Worm (Caenorhabditis elegans) whole organism, L1 larva: ENCODE measurements around the gene ZK632.14.

Experiments used
- C04F5.9 ChIP-seq: sonication (generic microtip); optimal IDR thresholded peaks from 2 replicates; lab custom pipeline; 2016; ENCODE audit warnings: missing genetic modification characterization, missing compliant biosample characterization
- C16A3.4 ChIP-seq: fragments of 150-350 bp; optimal IDR thresholded peaks from 2 replicates; lab custom pipeline; 2014; ENCODE audit warnings: missing biosample characterization, missing genetic modification characterization
- F16B12.6 ChIP-seq: fragments of 150-350 bp; optimal IDR thresholded peaks from 2 replicates; lab custom pipeline; 2014; ENCODE audit warnings: missing biosample characterization, missing genetic modification characterization
- Y116A8C.19 ChIP-seq: sonication (generic microtip); optimal IDR thresholded peaks from 2 replicates; lab custom pipeline; 2016; ENCODE audit warnings: missing compliant biosample characterization, missing genetic modification characterization, borderline replicate concordance
- aha-1 ChIP-seq: fragments of 150-350 bp; optimal IDR thresholded peaks from 2 replicates; lab custom pipeline; 2014; ENCODE audit warnings: missing biosample characterization, missing genetic modification characterization
- ceh-63 ChIP-seq: fragments of 200-800 bp; sonication (Bioruptor generic); optimal IDR thresholded peaks from 2 replicates; lab custom pipeline; 2018; ENCODE audit warnings: mild to moderate bottlenecking, missing genetic modification characterization, missing compliant biosample characterization
- ceh-82 ChIP-seq, 3 experiments: fragments of 150-350 bp in 1 of 3; sonication (generic microtip) in 2 of 3; optimal IDR thresholded peaks; 2 replicates each; lab custom pipeline; 2014 to 2017; ENCODE audit warnings: missing biosample characterization in 3 of 3, missing genetic modification characterization in 3 of 3
- ceh-88 ChIP-seq: fragments of 200-800 bp; sonication (Bioruptor generic); IDR thresholded peaks from 2 replicates; pipeline ENCODE4 v1.3.6; 2022; ENCODE audit warnings: missing genetic modification characterization, missing compliant biosample characterization
- dpl-1 ChIP-seq, 3 experiments: fragments of 150-350 bp in 2 of 3; sonication (generic microtip) in 1 of 3; optimal IDR thresholded peaks; 2 replicates each; lab custom pipeline; 2014 to 2017; ENCODE audit warnings: missing biosample characterization in 3 of 3, missing genetic modification characterization in 3 of 3, missing genetic modification reagents in 3 of 3
- dsc-1 ChIP-seq: sonication (generic microtip); optimal IDR thresholded peaks from 2 replicates; lab custom pipeline; 2016; ENCODE audit warnings: mild to moderate bottlenecking, missing genetic modification characterization, missing compliant biosample characterization
- efl-1 ChIP-seq, 4 experiments: fragments of 150-350 bp; optimal IDR thresholded peaks in 3 of 4; peaks in 1 of 4; 1 replicate in 1 of 4; 2 replicates in 3 of 4; lab custom pipeline; 2014; ENCODE audit warnings: missing biosample characterization in 2 of 4, missing genetic modification characterization in 2 of 4, missing genetic modification reagents in 2 of 4
- egl-27 ChIP-seq, 2 experiments: fragments of 150-350 bp in 1 of 2; sonication (generic microtip); optimal IDR thresholded peaks; 3 replicates each; lab custom pipeline; 2017 to 2018; ENCODE audit warnings: missing biosample characterization in 2 of 2, missing genetic modification characterization in 2 of 2, missing genetic modification reagents in 2 of 2
- elt-2 ChIP-seq: sonication (generic microtip); optimal IDR thresholded peaks from 2 replicates; lab custom pipeline; 2016; ENCODE audit warnings: missing genetic modification characterization, mild to moderate bottlenecking, inconsistent platforms, missing compliant biosample characterization, missing genetic modification reagents
- elt-3 ChIP-seq, 6 experiments: fragments of 150-350 bp in 1 of 6; sonication (generic microtip); optimal IDR thresholded peaks; 2 replicates each; lab custom pipeline; 2017 to 2018; ENCODE audit warnings: missing biosample characterization in 6 of 6, missing genetic modification characterization in 6 of 6, inconsistent platforms in 1 of 6
- fkh-10 ChIP-seq: sonication (generic microtip); optimal IDR thresholded peaks from 2 replicates; lab custom pipeline; 2017; ENCODE audit warnings: missing biosample characterization, missing genetic modification reagents, missing genetic modification characterization
- fkh-4 ChIP-seq: sonication (generic microtip); optimal IDR thresholded peaks from 2 replicates; lab custom pipeline; 2016; ENCODE audit warnings: missing compliant biosample characterization, missing genetic modification characterization, borderline replicate concordance
- fkh-8 ChIP-seq: sonication (generic microtip); optimal IDR thresholded peaks from 2 replicates; lab custom pipeline; 2016; ENCODE audit warnings: mild to moderate bottlenecking, missing genetic modification characterization, missing compliant biosample characterization
- grh-1 ChIP-seq: fragments of 200-800 bp; sonication (Bioruptor generic); IDR thresholded peaks from 2 replicates; pipeline ENCODE4 v1.3.6; 2022; ENCODE audit warnings: missing genetic modification reagents, missing genetic modification characterization, missing compliant biosample characterization
- hlh-17 ChIP-seq: fragments of 200-800 bp; sonication (Bioruptor generic); optimal IDR thresholded peaks from 2 replicates; lab custom pipeline; 2018; ENCODE audit warnings: missing genetic modification characterization, mild to moderate bottlenecking, missing compliant biosample characterization, moderate library complexity, borderline replicate concordance
- hlh-4 ChIP-seq: sonication (generic microtip); optimal IDR thresholded peaks from 2 replicates; lab custom pipeline; 2016; ENCODE audit warnings: mild to moderate bottlenecking, missing genetic modification characterization, missing compliant biosample characterization
- irx-1 ChIP-seq: sonication (generic microtip); optimal IDR thresholded peaks from 2 replicates; lab custom pipeline; 2016; ENCODE audit warnings: missing genetic modification characterization, missing compliant biosample characterization
- isw-1 ChIP-seq: fragments of 200-800 bp; sonication (Bioruptor generic); IDR thresholded peaks from 2 replicates; pipeline ENCODE4 v1.3.6; 2022; ENCODE audit warnings: missing genetic modification characterization, missing compliant biosample characterization
- lin-35 ChIP-seq, 2 experiments: fragments of 150-350 bp; optimal IDR thresholded peaks; 2 replicates each; lab custom pipeline; 2014; ENCODE audit warnings: missing biosample characterization in 2 of 2, missing genetic modification characterization in 2 of 2, missing genetic modification reagents in 2 of 2
- mab-9 ChIP-seq: fragments of 200-800 bp; sonication (Bioruptor generic); IDR thresholded peaks from 2 replicates; pipeline ENCODE4 v1.3.6; 2022; ENCODE audit warnings: missing genetic modification reagents, missing genetic modification characterization, missing compliant biosample characterization
- mdl-1 ChIP-seq, 2 experiments: fragments of 150-350 bp; optimal IDR thresholded peaks; 2 replicates each; lab custom pipeline; 2014 to 2017; ENCODE audit warnings: missing biosample characterization in 2 of 2, missing genetic modification characterization in 2 of 2, inconsistent platforms in 1 of 2
- mef-2 ChIP-seq: fragments of 150-350 bp; optimal IDR thresholded peaks from 2 replicates; lab custom pipeline; 2014; ENCODE audit warnings: missing biosample characterization, missing genetic modification characterization
- nhr-11 ChIP-seq: fragments of 150-350 bp; optimal IDR thresholded peaks from 2 replicates; lab custom pipeline; 2014; ENCODE audit warnings: missing biosample characterization, missing genetic modification characterization
- nhr-12 ChIP-seq: sonication (generic microtip); optimal IDR thresholded peaks from 2 replicates; lab custom pipeline; 2017; ENCODE audit warnings: missing biosample characterization, missing genetic modification characterization
- nhr-19 ChIP-seq: fragments of 200-800 bp; sonication (Bioruptor generic); conservative IDR thresholded peaks from 2 replicates; pipeline ENCODE4 v1.3.6; 2022; ENCODE audit warnings: missing genetic modification characterization, missing compliant biosample characterization
- nhr-20 ChIP-seq: sonication (generic microtip); optimal IDR thresholded peaks from 2 replicates; lab custom pipeline; 2016; ENCODE audit warnings: mild to moderate bottlenecking, missing genetic modification characterization, missing compliant biosample characterization
- nhr-28 ChIP-seq: fragments of 150-350 bp; optimal IDR thresholded peaks from 2 replicates; lab custom pipeline; 2014; ENCODE audit warnings: missing biosample characterization, missing genetic modification characterization
- nhr-47 ChIP-seq: sonication (generic microtip); optimal IDR thresholded peaks from 2 replicates; lab custom pipeline; 2016; ENCODE audit warnings: mild to moderate bottlenecking, missing genetic modification characterization, moderate library complexity, missing compliant biosample characterization
- nhr-71 ChIP-seq: sonication (generic microtip); optimal IDR thresholded peaks from 2 replicates; lab custom pipeline; 2016; ENCODE audit warnings: mild to moderate bottlenecking, missing genetic modification characterization, moderate library complexity, missing compliant biosample characterization
- nhr-76 ChIP-seq: sonication (generic microtip); optimal IDR thresholded peaks from 2 replicates; lab custom pipeline; 2017; ENCODE audit warnings: missing biosample characterization, missing genetic modification characterization
- nhr-77 ChIP-seq: fragments of 150-350 bp; optimal IDR thresholded peaks from 2 replicates; lab custom pipeline; 2014; ENCODE audit warnings: missing biosample characterization, missing genetic modification characterization
- nhr-84 ChIP-seq: sonication (generic microtip); optimal IDR thresholded peaks from 2 replicates; lab custom pipeline; 2017; ENCODE audit warnings: missing biosample characterization, missing genetic modification characterization
- pag-3 ChIP-seq: sonication (generic microtip); optimal IDR thresholded peaks from 2 replicates; lab custom pipeline; 2017; ENCODE audit warnings: missing genetic modification characterization, mild to moderate bottlenecking, missing compliant biosample characterization, antibody characterized with exemption, borderline replicate concordance; ENCODE audit not compliant: insufficient read depth
- skn-1 ChIP-seq: fragments of 150-350 bp; optimal IDR thresholded peaks from 2 replicates; lab custom pipeline; 2014; ENCODE audit warnings: missing biosample characterization, missing genetic modification characterization
- snu-23 ChIP-seq: sonication (generic microtip); optimal IDR thresholded peaks from 2 replicates; lab custom pipeline; 2016; ENCODE audit warnings: missing genetic modification characterization, missing compliant biosample characterization
- sox-4 ChIP-seq: sonication (generic microtip); optimal IDR thresholded peaks from 2 replicates; lab custom pipeline; 2016; ENCODE audit warnings: missing genetic modification characterization, missing compliant biosample characterization
- sup-37 ChIP-seq: fragments of 200-800 bp; sonication (Bioruptor generic); optimal IDR thresholded peaks from 2 replicates; lab custom pipeline; 2018; ENCODE audit warnings: mild to moderate bottlenecking, missing genetic modification characterization, missing compliant biosample characterization
- swsn-7 ChIP-seq: sonication (generic microtip); optimal IDR thresholded peaks from 2 replicates; lab custom pipeline; 2016; ENCODE audit warnings: missing genetic modification characterization, missing compliant biosample characterization
- tbx-2 ChIP-seq: sonication (generic microtip); optimal IDR thresholded peaks from 2 replicates; lab custom pipeline; 2016; ENCODE audit warnings: missing genetic modification characterization, missing compliant biosample characterization
- vab-15 ChIP-seq: sonication (generic microtip); optimal IDR thresholded peaks from 2 replicates; lab custom pipeline; 2017; ENCODE audit warnings: missing genotype, mild to moderate bottlenecking, missing genetic modification characterization, missing compliant biosample characterization
- xbp-1 ChIP-seq: sonication (generic microtip); optimal IDR thresholded peaks from 2 replicates; lab custom pipeline; 2016; ENCODE audit warnings: missing genetic modification characterization, missing compliant biosample characterization
- zag-1 ChIP-seq: fragments of 150-350 bp; optimal IDR thresholded peaks from 2 replicates; lab custom pipeline; 2014; ENCODE audit warnings: missing biosample characterization, missing genetic modification characterization
- zip-4 ChIP-seq: fragments of 200-800 bp; sonication (Bioruptor generic); optimal IDR thresholded peaks from 2 replicates; lab custom pipeline; 2018; ENCODE audit warnings: mild to moderate bottlenecking, missing genetic modification characterization, moderate library complexity, missing compliant biosample characterization

ZK632.14 gene

ce11 chrIII:9813146-9813545, at the start of gene ZK632.14:
TSS of gene ZK632.14 (plus strand) at chrIII:9813446.
- TF ChIP-seq swsn-7 (tag; lab: Kevin White, UChicago) (no peak), nhr-28 (tag; lab: Kevin White, UChicago) (no peak)
- TF ChIP-seq, all 84 proteins: peak for 0

ce11 chrIII:9764718-9765117, 48.5 kb upstream of the ZK632.14 start:
- TF ChIP-seq mdl-1 (tag; optimal IDR thresholded peaks at IDR 0.05; lab: Kevin White, UChicago), result no peak
- no peak for TF ChIP-seq mef-2 (tag; lab: Kevin White, UChicago)
- no peak for TF ChIP-seq egl-27 (tag; optimal IDR thresholded peaks at IDR 0.05; lab: Kevin White, UChicago)
- TF ChIP-seq nhr-77 (tag; lab: Kevin White, UChicago), result no peak
- no peak for TF ChIP-seq grh-1
- no peak for TF ChIP-seq hlh-4 (tag; lab: Kevin White, UChicago)
- no peak for TF ChIP-seq elt-2 (tag; lab: Kevin White, UChicago)
- no peak for TF ChIP-seq zip-4 (GFP tag; lab: Kevin White, UChicago)
- TF ChIP-seq, all 84 proteins: peak for 0

ce11 chrIII:9765465-9765900, 47.8 kb upstream of the ZK632.14 start:
- peak; percentile 69 for TF ChIP-seq nhr-12 (tag; lab: Kevin White, UChicago)
- TF ChIP-seq nhr-71 (tag; lab: Kevin White, UChicago), result peak; percentile 100
- peak; percentile 95 for TF ChIP-seq mab-9 (GFP tag; lab: Robert Waterston, UW)
- peak; percentile 99 for TF ChIP-seq snu-23 (GFP tag; lab: Kevin White, UChicago)
- TF ChIP-seq nhr-11, result peak; percentile 89
- peak; percentile 68 for TF ChIP-seq aha-1
- peak; percentile 99 for TF ChIP-seq tbx-2 (tag; lab: Kevin White, UChicago)
- peak; percentile 94 for TF ChIP-seq fkh-10 (GFP tag; lab: Kevin White, UChicago)
- TF ChIP-seq nhr-84 (tag; lab: Kevin White, UChicago), result no peak
- no peak for TF ChIP-seq nhr-76 (tag; lab: Kevin White, UChicago)
- peak; percentile 95 for TF ChIP-seq sup-37 (GFP tag; lab: Kevin White, UChicago)
- peak; percentile 99 for TF ChIP-seq nhr-47 (tag; lab: Kevin White, UChicago)
- TF ChIP-seq skn-1 (tag; lab: Kevin White, UChicago), result peak; percentile 95
- TF ChIP-seq fkh-8, result peak; percentile 99
- peak; percentile 77 to 86 (median 85) for TF ChIP-seq dpl-1 (GFP tag; optimal IDR thresholded peaks at IDR 0.05; lab: Kevin White, UChicago)
- TF ChIP-seq vab-15 (tag; lab: Kevin White, UChicago), result peak; percentile 86
- TF ChIP-seq elt-3 (tag; optimal IDR thresholded peaks at IDR 0.05; lab: Kevin White, UChicago), result peak in 5 of 6 experiments; percentile 38 to 93 (median 75)
- TF ChIP-seq sox-4, result peak; percentile 92
- TF ChIP-seq C16A3.4 (tag; lab: Kevin White, UChicago), result peak; percentile 98
- peak; percentile 97 for TF ChIP-seq ceh-88 (GFP tag; lab: Robert Waterston, UW)
- peak; percentile 57 for TF ChIP-seq F16B12.6 (tag; lab: Kevin White, UChicago)
- peak; percentile 98 for TF ChIP-seq nhr-19 (GFP tag; lab: Robert Waterston, UW)
- peak; percentile 94 for TF ChIP-seq C04F5.9
- TF ChIP-seq mef-2 (tag; lab: Kevin White, UChicago), result peak; percentile 86
- peak; percentile 95 for TF ChIP-seq elt-2 (tag; lab: Kevin White, UChicago)
- TF ChIP-seq efl-1 (optimal IDR thresholded peaks at IDR 0.05; lab: Kevin White, UChicago), result peak; percentile 92 to 96
- TF ChIP-seq efl-1 (GFP tag; optimal IDR thresholded peaks at IDR 0.05 in 1 of 2; lab: Kevin White, UChicago), result peak; percentile 81 to 99
- peak; percentile 90 to 92 for TF ChIP-seq lin-35 (GFP tag; optimal IDR thresholded peaks at IDR 0.05; lab: Kevin White, UChicago)
- no peak for TF ChIP-seq hlh-17 (GFP tag; lab: Kevin White, UChicago)
- peak; percentile 98 for TF ChIP-seq isw-1 (GFP tag; lab: Robert Waterston, UW)
- peak; percentile 85 for TF ChIP-seq zag-1 (tag; lab: Kevin White, UChicago)
- peak; percentile 34 for TF ChIP-seq ceh-63 (GFP tag; lab: Kevin White, UChicago)
- no peak for TF ChIP-seq pag-3 (tag; lab: Kevin White, UChicago)
- TF ChIP-seq nhr-20, result peak; percentile 99
- peak; percentile 90 to 98 (median 97) for TF ChIP-seq ceh-82 (tag; optimal IDR thresholded peaks at IDR 0.05; lab: Kevin White, UChicago)
- peak; percentile 70 for TF ChIP-seq fkh-4
- TF ChIP-seq xbp-1 (tag; lab: Kevin White, UChicago), result peak; percentile 97
- peak; percentile 77 to 99 for TF ChIP-seq mdl-1 (tag; optimal IDR thresholded peaks at IDR 0.05; lab: Kevin White, UChicago)
- peak; percentile 96 for TF ChIP-seq irx-1 (tag; lab: Kevin White, UChicago)
- peak; percentile 98 for TF ChIP-seq dsc-1 (tag; lab: Kevin White, UChicago)
- TF ChIP-seq Y116A8C.19 (tag; lab: Kevin White, UChicago), result no peak
